Worm (Caenorhabditis elegans) whole organism, mixed stage, embryonic: Measurements from ENCODE around the gene htrl-1.

Experiments
- M03D4.4 ChIP-seq: sonication (generic microtip); optimal IDR thresholded peaks from 2 replicates; lab custom pipeline; 2017; ENCODE audit warnings: mild to moderate bottlenecking, missing genetic modification characterization, missing compliant biosample characterization
- blmp-1 ChIP-seq: fragments of 150-350 bp; optimal IDR thresholded peaks from 2 replicates; lab custom pipeline; 2014; ENCODE audit warnings: missing biosample characterization, missing genetic modification characterization
- ceh-43 ChIP-seq: fragments of 200-800 bp; sonication (Bioruptor generic); optimal IDR thresholded peaks from 2 replicates; lab custom pipeline; 2018; ENCODE audit warnings: mild to moderate bottlenecking, missing genetic modification characterization, moderate library complexity, missing compliant biosample characterization
- ceh-83 ChIP-seq: fragments of 200-800 bp; sonication (Bioruptor generic); optimal IDR thresholded peaks from 2 replicates; lab custom pipeline; 2018; ENCODE audit warnings: mild to moderate bottlenecking, missing genetic modification characterization, missing compliant biosample characterization
- ces-1 ChIP-seq: fragments of 150-350 bp; optimal IDR thresholded peaks from 2 replicates; lab custom pipeline; 2014; ENCODE audit warnings: missing biosample characterization, missing genetic modification reagents, missing genetic modification characterization
- cnd-1 ChIP-seq: fragments of 200-800 bp; sonication (Bioruptor generic); optimal IDR thresholded peaks from 2 replicates; lab custom pipeline; 2018; ENCODE audit warnings: mild to moderate bottlenecking, missing genetic modification characterization, missing compliant biosample characterization
- drap-1 ChIP-seq: fragments of 200-800 bp; sonication (Bioruptor generic); optimal IDR thresholded peaks from 3 replicates; lab custom pipeline; 2018; ENCODE audit warnings: mild to moderate bottlenecking, missing genetic modification characterization, missing compliant biosample characterization
- elt-1 ChIP-seq: sonication (generic microtip); optimal IDR thresholded peaks from 2 replicates; lab custom pipeline; 2017; ENCODE audit warnings: missing genetic modification characterization, mild to moderate bottlenecking, missing compliant biosample characterization, antibody characterized with exemption, moderate library complexity, borderline replicate concordance; ENCODE audit not compliant: insufficient read depth
- elt-3 ChIP-seq: fragments of 150-350 bp; optimal IDR thresholded peaks from 2 replicates; lab custom pipeline; 2014; ENCODE audit warnings: missing biosample characterization, missing genetic modification characterization
- flh-1 ChIP-seq: fragments of 200-800 bp; sonication (Bioruptor generic); optimal IDR thresholded peaks from 2 replicates; lab custom pipeline; 2018; ENCODE audit warnings: mild to moderate bottlenecking, missing genetic modification characterization, moderate library complexity, missing compliant biosample characterization
- ham-2 ChIP-seq: fragments of 200-800 bp; sonication (Bioruptor generic); optimal IDR thresholded peaks from 2 replicates; lab custom pipeline; 2018; ENCODE audit warnings: mild to moderate bottlenecking, missing genetic modification characterization, missing compliant biosample characterization
- hlh-1 ChIP-seq: fragments of 150-350 bp; optimal IDR thresholded peaks from 2 replicates; lab custom pipeline; 2014; ENCODE audit warnings: missing biosample characterization, missing genetic modification reagents, missing genetic modification characterization
- lin-13 ChIP-seq: fragments of 150-350 bp; optimal IDR thresholded peaks from 2 replicates; lab custom pipeline; 2014; ENCODE audit warnings: missing biosample characterization, missing genetic modification characterization
- lin-32 ChIP-seq: fragments of 200-800 bp; sonication (Bioruptor generic); optimal IDR thresholded peaks from 2 replicates; lab custom pipeline; 2018; ENCODE audit warnings: mild to moderate bottlenecking, missing genetic modification characterization, missing compliant biosample characterization
- lsy-2 ChIP-seq: fragments of 150-350 bp; optimal IDR thresholded peaks from 2 replicates; lab custom pipeline; 2014; ENCODE audit warnings: missing biosample characterization, missing genetic modification characterization
- mab-5 ChIP-seq: fragments of 150-350 bp; optimal IDR thresholded peaks from 2 replicates; lab custom pipeline; 2014; ENCODE audit warnings: missing biosample characterization, missing genetic modification characterization
- mep-1 ChIP-seq: fragments of 150-350 bp; optimal IDR thresholded peaks from 2 replicates; lab custom pipeline; 2017; ENCODE audit warnings: missing biosample characterization, missing genetic modification reagents, missing genetic modification characterization, inconsistent platforms
- mls-2 ChIP-seq: sonication (generic microtip); optimal IDR thresholded peaks from 2 replicates; lab custom pipeline; 2016; ENCODE audit warnings: mild to moderate bottlenecking, missing genetic modification characterization, moderate library complexity, missing compliant biosample characterization
- nhr-12 ChIP-seq: fragments of 150-350 bp; optimal IDR thresholded peaks from 2 replicates; lab custom pipeline; 2014; ENCODE audit warnings: missing biosample characterization, missing genetic modification characterization
- nhr-2 ChIP-seq: fragments of 150-350 bp; optimal IDR thresholded peaks from 2 replicates; lab custom pipeline; 2014; ENCODE audit warnings: missing biosample characterization, missing genetic modification characterization
- nhr-237 ChIP-seq: fragments of 150-350 bp; optimal IDR thresholded peaks from 2 replicates; lab custom pipeline; 2014; ENCODE audit warnings: missing biosample characterization, missing genetic modification characterization
- nhr-28 ChIP-seq: fragments of 150-350 bp; optimal IDR thresholded peaks from 2 replicates; lab custom pipeline; 2014; ENCODE audit warnings: missing biosample characterization, missing genetic modification characterization
- nhr-76 ChIP-seq: sonication (generic microtip); optimal IDR thresholded peaks from 2 replicates; lab custom pipeline; 2017; ENCODE audit warnings: missing biosample characterization, missing genetic modification characterization
- pha-4 ChIP-seq: fragments of 150-350 bp; optimal IDR thresholded peaks from 2 replicates; lab custom pipeline; 2018; ENCODE audit warnings: missing biosample characterization, missing genetic modification reagents, missing genetic modification characterization
- sem-2 ChIP-seq: fragments of 200-800 bp; sonication (Bioruptor generic); optimal IDR thresholded peaks from 2 replicates; lab custom pipeline; 2018; ENCODE audit warnings: mild to moderate bottlenecking, missing genetic modification characterization, missing compliant biosample characterization
- snpc-4 ChIP-seq: fragments of 150-350 bp; optimal IDR thresholded peaks from 2 replicates; lab custom pipeline; 2014; ENCODE audit warnings: missing biosample characterization, missing genetic modification characterization
- sptf-1 ChIP-seq: sonication (generic microtip); optimal IDR thresholded peaks from 2 replicates; lab custom pipeline; 2017; ENCODE audit warnings: mild to moderate bottlenecking, missing genetic modification characterization, moderate library complexity, missing compliant biosample characterization
- tbx-8 ChIP-seq: fragments of 200-800 bp; sonication (Bioruptor generic); optimal IDR thresholded peaks from 2 replicates; lab custom pipeline; 2018; ENCODE audit warnings: mild to moderate bottlenecking, missing genetic modification characterization, moderate library complexity, missing compliant biosample characterization
- unc-120 ChIP-seq: sonication (generic microtip); optimal IDR thresholded peaks from 2 replicates; lab custom pipeline; 2017; ENCODE audit warnings: missing genetic modification characterization, missing compliant biosample characterization; ENCODE audit not compliant: poor library complexity, severe bottlenecking
- unc-39 ChIP-seq: fragments of 150-350 bp; optimal IDR thresholded peaks from 2 replicates; lab custom pipeline; 2014; ENCODE audit warnings: missing biosample characterization, missing genetic modification characterization
- unc-62 ChIP-seq: fragments of 150-350 bp; optimal IDR thresholded peaks from 2 replicates; lab custom pipeline; 2014; ENCODE audit warnings: missing biosample characterization, missing genetic modification reagents, missing genetic modification characterization
- zip-8 ChIP-seq: fragments of 150-350 bp; optimal IDR thresholded peaks from 2 replicates; lab custom pipeline; 2014; ENCODE audit warnings: missing biosample characterization, missing genetic modification characterization
- ztf-11 ChIP-seq: fragments of 150-350 bp; optimal IDR thresholded peaks from 2 replicates; lab custom pipeline; 2014; ENCODE audit warnings: missing biosample characterization, missing genetic modification characterization

The htrl-1 gene

ce11 chrV:11497475-11497874 lies 1.3 kb upstream of the htrl-1 start:
- TF ChIP-seq nhr-237 (tag; lab: Kevin White, UChicago): no peak
- TF ChIP-seq tbx-8 (GFP tag; lab: Kevin White, UChicago): no peak
- no peak for TF ChIP-seq mab-5 (tag; lab: Kevin White, UChicago)
- TF ChIP-seq lsy-2 (tag; lab: Kevin White, UChicago): no peak
- no peak for TF ChIP-seq nhr-2 (tag; lab: Kevin White, UChicago)
- TF ChIP-seq pha-4 (tag; lab: Kevin White, UChicago): no peak
- no peak for TF ChIP-seq hlh-1 (tag; lab: Kevin White, UChicago)
- no peak for TF ChIP-seq M03D4.4 (tag; lab: Kevin White, UChicago)
- TF ChIP-seq ceh-83 (GFP tag; lab: Kevin White, UChicago): no peak
- TF ChIP-seq ceh-43 (GFP tag; lab: Kevin White, UChicago): no peak
- no peak for TF ChIP-seq unc-62
- no peak for TF ChIP-seq flh-1
- TF ChIP-seq unc-39: no peak

ce11 chrV:11492456-11492855 lies 3.7 kb downstream of the htrl-1 start, which contains the start of gene T11F9.21:
Gene T11F9.21, plus strand, starts transcription at chrV:11492756.
- no peak for TF ChIP-seq elt-3 (tag; lab: Kevin White, UChicago)
- no peak for TF ChIP-seq mab-5 (tag; lab: Kevin White, UChicago)
- TF ChIP-seq sptf-1: no peak
- no peak for TF ChIP-seq nhr-2 (tag; lab: Kevin White, UChicago)
- TF ChIP-seq unc-120 (tag; lab: Kevin White, UChicago): no peak
- no peak for TF ChIP-seq lin-32 (GFP tag; lab: Kevin White, UChicago)
- no peak for TF ChIP-seq ces-1 (GFP tag; lab: Kevin White, UChicago)
- TF ChIP-seq lsy-2 (tag; lab: Kevin White, UChicago): no peak
- TF ChIP-seq nhr-76 (tag; lab: Kevin White, UChicago): no peak
- no peak for TF ChIP-seq M03D4.4 (tag; lab: Kevin White, UChicago)
- no peak for TF ChIP-seq ham-2
- TF ChIP-seq mls-2: no peak
- no peak for TF ChIP-seq drap-1 (GFP tag; lab: Kevin White, UChicago)
- TF ChIP-seq lin-13: no peak
- TF ChIP-seq blmp-1 (tag; lab: Kevin White, UChicago): no peak
- no peak for TF ChIP-seq nhr-12 (tag; lab: Kevin White, UChicago)
- TF ChIP-seq mep-1: no peak
- no peak for TF ChIP-seq snpc-4 (tag; lab: Kevin White, UChicago)
- no peak for TF ChIP-seq hlh-1 (tag; lab: Kevin White, UChicago)
- no peak for TF ChIP-seq nhr-237 (tag; lab: Kevin White, UChicago)

- TF ChIP-seq mab-5 (tag; lab: Kevin White, UChicago) (no peak), ces-1 (GFP tag; lab: Kevin White, UChicago) (no peak), elt-3 (tag; lab: Kevin White, UChicago) (no peak), tbx-8 (GFP tag; lab: Kevin White, UChicago) (no peak), nhr-237 (tag; lab: Kevin White, UChicago) (no peak), blmp-1 (tag; lab: Kevin White, UChicago) (no peak), lsy-2 (tag; lab: Kevin White, UChicago) (no peak), nhr-2 (tag; lab: Kevin White, UChicago) (no peak), cnd-1 (tag; lab: Kevin White, UChicago) (no peak), sem-2 (GFP tag; lab: Kevin White, UChicago) (no peak), ceh-43 (GFP tag; lab: Kevin White, UChicago) (no peak), pha-4 (tag; lab: Kevin White, UChicago) (no peak), unc-39 (no peak), nhr-28 (tag; lab: Kevin White, UChicago) (no peak), lin-32 (GFP tag; lab: Kevin White, UChicago) (no peak), sptf-1 (no peak), snpc-4 (tag; lab: Kevin White, UChicago) (no peak)
Observed at ce11 chrV:11490382-11490781, 5.8 kb downstream of the htrl-1 start, which contains the start of gene dhs-19. Gene dhs-19, minus strand, starts transcription at chrV:11490482.

ce11 chrV:11488288-11488687 lies 7.9 kb downstream of the htrl-1 start:
- TF ChIP-seq zip-8 (tag; lab: Kevin White, UChicago) (no peak), nhr-76 (tag; lab: Kevin White, UChicago) (no peak), elt-3 (tag; lab: Kevin White, UChicago) (no peak), unc-120 (tag; lab: Kevin White, UChicago) (no peak), M03D4.4 (tag; lab: Kevin White, UChicago) (no peak), ceh-83 (GFP tag; lab: Kevin White, UChicago) (no peak), elt-1 (tag; lab: Kevin White, UChicago) (no peak), snpc-4 (tag; lab: Kevin White, UChicago) (no peak), lin-13 (no peak), ham-2 (no peak), cnd-1 (tag; lab: Kevin White, UChicago) (no peak), pha-4 (tag; lab: Kevin White, UChicago) (no peak), drap-1 (GFP tag; lab: Kevin White, UChicago) (no peak), unc-39 (no peak), ztf-11 (tag; lab: Kevin White, UChicago) (no peak), blmp-1 (tag; lab: Kevin White, UChicago) (no peak), nhr-28 (tag; lab: Kevin White, UChicago) (no peak)
